Worm (Caenorhabditis elegans) whole organism, L2 larva: ENCODE results near the gene Y61A9LA.12.
A peak's percentile ranks its signal among the peaks of the same experiment; 100 is the strongest.

Source experiments
- R02D3.7 ChIP-seq: fragments of 150-350 bp; optimal IDR thresholded peaks from 2 replicates; lab custom pipeline; 2014; ENCODE audit warnings: missing biosample characterization, missing genetic modification characterization
- dmd-4 ChIP-seq: sonication (generic microtip); optimal IDR thresholded peaks from 2 replicates; lab custom pipeline; 2017; ENCODE audit warnings: missing biosample characterization, missing genetic modification characterization
- lin-13 ChIP-seq: fragments of 150-350 bp; optimal IDR thresholded peaks from 2 replicates; lab custom pipeline; 2014; ENCODE audit warnings: missing biosample characterization, missing genetic modification reagents, missing genetic modification characterization
- lsy-2 ChIP-seq, 2 experiments: fragments of 150-350 bp in 1 of 2; sonication (generic microtip) in 1 of 2; optimal IDR thresholded peaks; 2 replicates each; lab custom pipeline; 2014 to 2017; ENCODE audit warnings: missing biosample characterization in 2 of 2, missing genetic modification characterization in 2 of 2
- mdl-1 ChIP-seq, 2 experiments: fragments of 150-350 bp in 1 of 2; sonication (generic microtip) in 1 of 2; optimal IDR thresholded peaks; 2 replicates each; lab custom pipeline; 2017; ENCODE audit warnings: missing biosample characterization in 2 of 2, missing genetic modification characterization in 2 of 2
- nhr-11 ChIP-seq: fragments of 150-350 bp; optimal IDR thresholded peaks from 2 replicates; lab custom pipeline; 2014; ENCODE audit warnings: missing biosample characterization, missing genetic modification characterization
- nhr-237 ChIP-seq: fragments of 150-350 bp; optimal IDR thresholded peaks from 2 replicates; lab custom pipeline; 2014; ENCODE audit warnings: missing biosample characterization, missing genetic modification characterization
- sem-4 ChIP-seq: fragments of 150-350 bp; optimal IDR thresholded peaks from 2 replicates; lab custom pipeline; 2014; ENCODE audit warnings: missing biosample characterization, missing genetic modification reagents, missing genetic modification characterization
- skn-1 ChIP-seq: sonication (generic microtip); optimal IDR thresholded peaks from 2 replicates; lab custom pipeline; 2017; ENCODE audit warnings: missing biosample characterization, missing genetic modification characterization
- sma-9 ChIP-seq, 2 experiments: fragments of 150-350 bp in 1 of 2; sonication (generic microtip) in 1 of 2; optimal IDR thresholded peaks; 2 replicates each; lab custom pipeline; 2014 to 2016; ENCODE audit warnings: missing genetic modification characterization in 2 of 2, mild to moderate bottlenecking in 1 of 2, missing biosample characterization in 1 of 2, missing compliant biosample characterization in 1 of 2, missing genetic modification reagents in 1 of 2, moderate library complexity in 1 of 2
- snpc-4 ChIP-seq: fragments of 150-350 bp; optimal IDR thresholded peaks from 2 replicates; lab custom pipeline; 2014; ENCODE audit warnings: missing biosample characterization, missing genetic modification characterization
- unc-55 ChIP-seq: fragments of 150-350 bp; sonication (generic microtip); optimal IDR thresholded peaks from 3 replicates; lab custom pipeline; 2014; ENCODE audit warnings: missing biosample characterization, missing genetic modification reagents, missing genetic modification characterization
- unc-62 ChIP-seq: fragments of 150-350 bp; optimal IDR thresholded peaks from 2 replicates; lab custom pipeline; 2014; ENCODE audit warnings: missing biosample characterization, missing genetic modification reagents, missing genetic modification characterization
- ztf-11 ChIP-seq: sonication (generic microtip); optimal IDR thresholded peaks from 2 replicates; lab custom pipeline; 2017; ENCODE audit warnings: missing biosample characterization, missing genetic modification characterization

DNA sequence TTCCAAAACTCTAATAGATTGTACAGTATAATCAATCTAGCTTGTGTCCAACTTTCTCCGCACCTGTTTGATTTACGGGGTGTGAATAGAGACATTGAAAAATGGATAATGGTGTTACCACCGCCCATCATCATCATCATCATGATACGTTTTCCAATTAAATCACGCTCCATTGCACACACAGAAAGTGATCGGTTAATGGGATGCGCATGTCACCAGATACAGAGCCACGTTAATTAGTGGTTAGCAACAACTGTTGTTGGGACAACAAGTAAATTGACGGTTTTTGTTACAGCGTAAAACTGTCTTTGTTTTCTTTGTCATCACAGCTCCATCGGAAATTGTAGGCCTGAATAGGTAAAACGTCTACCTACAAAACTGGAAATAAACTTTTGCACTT, 47.0 kb upstream of the Y61A9LA.12 start:
- TF ChIP-seq sem-4 (tag; lab: Kevin White, UChicago), result no peak
- no peak for TF ChIP-seq R02D3.7 (tag; lab: Kevin White, UChicago)
- TF ChIP-seq unc-62 (GFP tag; lab: Kevin White, UChicago), result peak; percentile 5
- TF ChIP-seq unc-55 (GFP tag; lab: Kevin White, UChicago), result no peak
- TF ChIP-seq snpc-4 (tag; lab: Kevin White, UChicago), result no peak
- TF ChIP-seq lin-13 (GFP tag; lab: Kevin White, UChicago), result no peak
- no peak for TF ChIP-seq lsy-2 (tag; optimal IDR thresholded peaks at IDR 0.05; lab: Kevin White, UChicago)
- TF ChIP-seq nhr-11 (tag; lab: Kevin White, UChicago), result no peak
- no peak for TF ChIP-seq nhr-237
- TF ChIP-seq sma-9 (GFP tag; optimal IDR thresholded peaks at IDR 0.05; lab: Kevin White, UChicago), result no peak
- TF ChIP-seq sma-9 (tag; optimal IDR thresholded peaks at IDR 0.05; lab: Kevin White, UChicago), result no peak
- TF ChIP-seq ztf-11, result no peak
- no peak for TF ChIP-seq mdl-1 (tag; optimal IDR thresholded peaks at IDR 0.05; lab: Kevin White, UChicago)
- no peak for TF ChIP-seq skn-1 (tag; lab: Kevin White, UChicago)
- no peak for TF ChIP-seq dmd-4 (tag; lab: Kevin White, UChicago)
